Fruit fly (Drosophila melanogaster) whole organism, embryonic: ENCODE results near the gene RhoGAP100F.

Experiments
- Antp ChIP-seq: fragments of 200-800 bp; sonication (Bioruptor generic); optimal IDR thresholded peaks from 3 replicates; lab custom pipeline; 2016; ENCODE audit warnings: missing biosample characterization, missing genetic modification characterization
- Atf6 ChIP-seq: fragments of 200-800 bp; sonication (Bioruptor generic); IDR thresholded peaks from 2 replicates; pipeline ENCODE4 v1.3.6; 2022; ENCODE audit warnings: missing biosample characterization, missing genetic modification characterization
- BEAF-32 ChIP-seq: fragments of 200-800 bp; sonication (Bioruptor generic); optimal IDR thresholded peaks from 3 replicates; lab custom pipeline; 2017; ENCODE audit warnings: missing biosample characterization, missing genetic modification characterization, mild to moderate bottlenecking, moderate library complexity, missing genetic modification reagents
- CG10209 ChIP-seq: fragments of 200-800 bp; sonication (Bioruptor generic); optimal IDR thresholded peaks from 3 replicates; lab custom pipeline; 2017; ENCODE audit warnings: missing biosample characterization, mild to moderate bottlenecking, missing genetic modification characterization, missing genetic modification reagents
- CG1233 ChIP-seq: fragments of 200-800 bp; sonication (Bioruptor generic); optimal IDR thresholded peaks from 4 replicates; lab custom pipeline; 2018; ENCODE audit warnings: missing biosample characterization, mild to moderate bottlenecking, missing genetic modification characterization
- CG12769 ChIP-seq: fragments of 200-800 bp; sonication (Bioruptor generic); optimal IDR thresholded peaks from 2 replicates; lab custom pipeline; 2019; ENCODE audit warnings: missing biosample characterization, mild to moderate bottlenecking, missing genetic modification characterization, moderate library complexity
- CG12942 ChIP-seq: fragments of 200-800 bp; sonication (Bioruptor generic); optimal IDR thresholded peaks from 3 replicates; lab custom pipeline; 2016; ENCODE audit warnings: missing biosample characterization, missing genetic modification characterization
- CG13624 ChIP-seq: fragments of 200-800 bp; sonication (Bioruptor generic); optimal IDR thresholded peaks from 2 replicates; lab custom pipeline; 2016; ENCODE audit warnings: missing biosample characterization, missing genetic modification characterization
- CG14710 ChIP-seq: fragments of 200-800 bp; sonication (Bioruptor generic); optimal IDR thresholded peaks from 3 replicates; lab custom pipeline; 2019; ENCODE audit warnings: missing biosample characterization, mild to moderate bottlenecking, missing genetic modification characterization, moderate library complexity
- CG1529 ChIP-seq: fragments of 200-800 bp; sonication (Bioruptor generic); optimal IDR thresholded peaks from 3 replicates; lab custom pipeline; 2018; ENCODE audit warnings: missing biosample characterization, missing genetic modification characterization
- CG15479 ChIP-seq: fragments of 200-800 bp; sonication (Bioruptor generic); optimal IDR thresholded peaks from 3 replicates; lab custom pipeline; 2019; ENCODE audit warnings: missing biosample characterization, mild to moderate bottlenecking, missing genetic modification characterization, moderate library complexity
- CG15514 ChIP-seq: fragments of 200-800 bp; sonication (Bioruptor generic); optimal IDR thresholded peaks from 3 replicates; lab custom pipeline; 2017; ENCODE audit warnings: missing biosample characterization, missing genetic modification characterization, mild to moderate bottlenecking, moderate library complexity, missing genetic modification reagents
- CG16779 ChIP-seq: fragments of 200-800 bp; sonication (Bioruptor generic); IDR thresholded peaks from 2 replicates; pipeline ENCODE4 v1.3.6; 2022; ENCODE audit warnings: missing biosample characterization, missing genetic modification characterization
- CG17568 ChIP-seq: fragments of 200-800 bp; sonication (Bioruptor generic); optimal IDR thresholded peaks from 2 replicates; lab custom pipeline; 2018; ENCODE audit warnings: missing biosample characterization, mild to moderate bottlenecking, missing genetic modification characterization, moderate library complexity
- CG2129 ChIP-seq: fragments of 200-800 bp; sonication (Bioruptor generic); IDR thresholded peaks from 2 replicates; pipeline ENCODE4 v1.3.6; 2022; ENCODE audit warnings: missing biosample characterization, missing genetic modification characterization; ENCODE audit not compliant: partially characterized antibody
- CG2678 ChIP-seq: fragments of 200-800 bp; sonication (Bioruptor generic); optimal IDR thresholded peaks from 3 replicates; lab custom pipeline; 2019; ENCODE audit warnings: missing biosample characterization, mild to moderate bottlenecking, missing genetic modification characterization, moderate library complexity
- CG31224 ChIP-seq: fragments of 200-800 bp; sonication (Bioruptor generic); IDR thresholded peaks from 2 replicates; pipeline ENCODE4 v1.3.6; 2022; ENCODE audit warnings: missing biosample characterization, missing genetic modification characterization
- CG3995 ChIP-seq: fragments of 200-800 bp; sonication (Bioruptor generic); optimal IDR thresholded peaks from 3 replicates; lab custom pipeline; 2016; ENCODE audit warnings: missing biosample characterization, missing genetic modification characterization
- CG4730 ChIP-seq: fragments of 200-800 bp; sonication (Bioruptor generic); IDR thresholded peaks from 2 replicates; pipeline ENCODE4 v1.3.6; 2022; ENCODE audit warnings: missing biosample characterization, missing genetic modification characterization
- CG6175 ChIP-seq: fragments of 200-800 bp; sonication (Bioruptor generic); IDR thresholded peaks from 3 replicates; pipeline ENCODE4 v1.3.6; 2022; ENCODE audit warnings: missing biosample characterization, missing genetic modification characterization
- CG6654 ChIP-seq: fragments of 200-800 bp; sonication (Bioruptor generic); optimal IDR thresholded peaks from 2 replicates; lab custom pipeline; 2017; ENCODE audit warnings: missing biosample characterization, mild to moderate bottlenecking, missing genetic modification characterization
- CG7271 ChIP-seq: fragments of 200-800 bp; sonication (Bioruptor generic); optimal IDR thresholded peaks from 2 replicates; lab custom pipeline; 2018; ENCODE audit warnings: missing biosample characterization, mild to moderate bottlenecking, missing genetic modification characterization, moderate library complexity
- CG7786 ChIP-seq: fragments of 200-800 bp; sonication (Bioruptor generic); optimal IDR thresholded peaks from 2 replicates; lab custom pipeline; 2016; ENCODE audit warnings: missing biosample characterization, missing genetic modification characterization
- CG9876 ChIP-seq: fragments of 200-800 bp; sonication (Bioruptor generic); optimal IDR thresholded peaks from 2 replicates; lab custom pipeline; 2016; ENCODE audit warnings: missing biosample characterization, missing genetic modification characterization
- CTCF ChIP-seq: fragments of 200-800 bp; sonication (Bioruptor generic); optimal IDR thresholded peaks from 2 replicates; lab custom pipeline; 2017; ENCODE audit warnings: missing biosample characterization, mild to moderate bottlenecking, missing genetic modification characterization, moderate library complexity
- Dfd ChIP-seq, 2 experiments: fragments of >200 bp; optimal IDR thresholded peaks; 2 replicates each; lab custom pipeline; 2017; ENCODE audit warnings: missing biosample characterization in 2 of 2, missing genetic modification characterization in 2 of 2
- Fer3 ChIP-seq: fragments of 200-800 bp; sonication (Bioruptor generic); optimal IDR thresholded peaks from 2 replicates; lab custom pipeline; 2018; ENCODE audit warnings: missing biosample characterization, mild to moderate bottlenecking, missing genetic modification characterization, moderate library complexity
- H15 ChIP-seq: fragments of 200-800 bp; sonication (Bioruptor generic); IDR thresholded peaks from 3 replicates; pipeline ENCODE4 v1.3.6; 2022; ENCODE audit warnings: missing biosample characterization, missing genetic modification characterization
- HLHmδ ChIP-seq: fragments of 200-800 bp; sonication (Bioruptor generic); optimal IDR thresholded peaks from 2 replicates; lab custom pipeline; 2018; ENCODE audit warnings: missing biosample characterization, mild to moderate bottlenecking, missing genetic modification characterization, moderate library complexity
- MBD-R2 ChIP-seq: fragments of 200-800 bp; sonication (Bioruptor generic); IDR thresholded peaks from 2 replicates; pipeline ENCODE4 v1.3.6; 2022; ENCODE audit warnings: missing biosample characterization, missing genetic modification characterization
- NK7.1 ChIP-seq: fragments of 200-800 bp; sonication (Bioruptor generic); optimal IDR thresholded peaks from 3 replicates; lab custom pipeline; 2016; ENCODE audit warnings: missing biosample characterization, missing genetic modification characterization
- Neu2 ChIP-seq: fragments of 200-800 bp; sonication (Bioruptor generic); optimal IDR thresholded peaks from 3 replicates; lab custom pipeline; 2016; ENCODE audit warnings: missing biosample characterization, missing genetic modification characterization, borderline replicate concordance
- Sin3A ChIP-seq: fragments of >200 bp; optimal IDR thresholded peaks from 2 replicates; lab custom pipeline; 2018
- Sox100B ChIP-seq: fragments of 200-800 bp; sonication (Bioruptor generic); optimal IDR thresholded peaks from 3 replicates; lab custom pipeline; 2018; ENCODE audit warnings: missing biosample characterization, mild to moderate bottlenecking, missing genetic modification characterization
- Ssrp ChIP-seq: fragments of 200-800 bp; sonication (Bioruptor generic); optimal IDR thresholded peaks from 2 replicates; lab custom pipeline; 2018; ENCODE audit warnings: missing biosample characterization, mild to moderate bottlenecking, missing genetic modification characterization, moderate library complexity
- Vsx1 ChIP-seq: fragments of 200-800 bp; sonication (Bioruptor generic); optimal IDR thresholded peaks from 2 replicates; lab custom pipeline; 2017; ENCODE audit warnings: missing biosample characterization, mild to moderate bottlenecking, missing genetic modification characterization, missing genetic modification reagents
- ac ChIP-seq: fragments of 200-800 bp; sonication (Bioruptor generic); optimal IDR thresholded peaks from 3 replicates; lab custom pipeline; 2017; ENCODE audit warnings: missing biosample characterization, mild to moderate bottlenecking, missing genetic modification characterization
- bsh ChIP-seq, 2 experiments: fragments of 200-800 bp; sonication (Bioruptor generic); optimal IDR thresholded peaks; 2 replicates each; lab custom pipeline; 2017 to 2018; ENCODE audit warnings: mild to moderate bottlenecking in 2 of 2, missing biosample characterization in 2 of 2, missing genetic modification characterization in 2 of 2, moderate library complexity in 1 of 2
- btn ChIP-seq: fragments of 200-800 bp; sonication (Bioruptor generic); optimal IDR thresholded peaks from 2 replicates; lab custom pipeline; 2016; ENCODE audit warnings: missing biosample characterization, missing genetic modification characterization
- gce ChIP-seq: fragments of 200-800 bp; sonication (Bioruptor generic); IDR thresholded peaks from 3 replicates; pipeline ENCODE4 v1.3.6; 2022; ENCODE audit warnings: missing biosample characterization, missing genetic modification characterization
- gem ChIP-seq: fragments of 200-800 bp; sonication (Bioruptor generic); optimal IDR thresholded peaks from 2 replicates; lab custom pipeline; 2019; ENCODE audit warnings: missing biosample characterization, mild to moderate bottlenecking, missing genetic modification characterization, moderate library complexity
- hth ChIP-seq: fragments of >200 bp; optimal IDR thresholded peaks from 2 replicates; lab custom pipeline; 2017; ENCODE audit warnings: inconsistent platforms
- ind ChIP-seq: fragments of 200-800 bp; sonication (Bioruptor generic); optimal IDR thresholded peaks from 3 replicates; lab custom pipeline; 2016; ENCODE audit warnings: missing biosample characterization, missing genetic modification characterization
- klu ChIP-seq: fragments of 200-800 bp; sonication (Bioruptor generic); IDR thresholded peaks from 2 replicates; pipeline ENCODE4 v1.3.6; 2022; ENCODE audit warnings: missing biosample characterization, missing genetic modification characterization
- lbe ChIP-seq: fragments of 200-800 bp; sonication (Bioruptor generic); optimal IDR thresholded peaks from 2 replicates; lab custom pipeline; 2016; ENCODE audit warnings: missing biosample characterization, mild to moderate bottlenecking, missing genetic modification characterization
- phol ChIP-seq: fragments of 200-800 bp; sonication (Bioruptor generic); optimal IDR thresholded peaks from 3 replicates; lab custom pipeline; 2018; ENCODE audit warnings: missing biosample characterization, mild to moderate bottlenecking, missing genetic modification characterization, moderate library complexity
- sima ChIP-seq: fragments of 200-800 bp; sonication (Bioruptor generic); optimal IDR thresholded peaks from 2 replicates; lab custom pipeline; 2016; ENCODE audit warnings: missing biosample characterization, missing genetic modification characterization
- slp2 ChIP-seq: fragments of 200-800 bp; sonication (Bioruptor generic); optimal IDR thresholded peaks from 2 replicates; lab custom pipeline; 2016; ENCODE audit warnings: missing biosample characterization, missing genetic modification characterization
- tgo ChIP-seq: fragments of 200-800 bp; sonication (Bioruptor generic); IDR thresholded peaks from 3 replicates; pipeline ENCODE4 v1.3.6; 2022; ENCODE audit warnings: missing biosample characterization, missing genetic modification characterization
- vvl ChIP-seq: fragments of 200-800 bp; sonication (Bioruptor generic); IDR thresholded peaks from 2 replicates; pipeline ENCODE4 v1.3.6; 2022; ENCODE audit warnings: missing biosample characterization, missing genetic modification characterization

RhoGAP100F gene

DNA sequence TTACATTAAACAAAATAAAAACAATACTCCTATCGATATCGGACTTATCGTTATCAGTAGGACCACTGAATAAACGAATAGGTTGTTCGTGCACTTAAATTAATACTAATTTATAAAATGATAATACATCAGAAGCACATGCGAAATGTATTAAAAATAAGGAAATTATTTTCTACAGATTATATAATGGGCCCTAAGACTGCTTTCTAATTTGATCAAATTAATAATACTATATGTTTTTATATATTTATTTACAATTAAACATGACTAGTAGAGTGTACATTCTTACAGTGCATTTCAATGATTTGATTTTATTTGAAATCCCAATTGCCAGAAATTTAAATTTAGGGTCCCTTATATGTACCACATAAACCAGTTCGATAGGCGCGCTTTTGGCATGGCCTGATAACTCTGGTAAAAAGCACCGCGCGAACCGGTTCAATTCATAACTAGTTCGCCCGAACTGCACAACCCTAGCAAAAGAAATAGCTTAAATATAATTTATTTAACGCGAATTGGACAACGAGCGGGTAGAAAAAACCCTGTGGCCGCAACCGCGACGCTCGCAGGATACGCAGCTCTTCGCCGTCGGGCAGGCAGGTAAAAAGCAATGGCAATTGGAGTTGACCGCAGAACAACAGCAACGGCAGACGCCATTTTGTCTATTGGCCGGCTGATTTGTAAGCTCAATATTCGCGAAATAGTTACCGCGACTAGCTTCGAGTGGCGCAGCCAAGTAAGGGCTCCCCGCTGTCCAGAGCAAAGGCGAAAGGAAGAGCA lies 35.6 kb upstream of the RhoGAP100F start, which contains the start of the genes CG2126 and faf (continued):
- TF ChIP-seq CTCF (GFP tag; lab: Kevin White, UChicago) = no peak
- peak; percentile 56 for TF ChIP-seq CG7786
- no peak for TF ChIP-seq Neu2 (GFP tag; lab: Kevin White, UChicago)
- peak; percentile 63; the same call in 1 of the 2 replicates for TF ChIP-seq klu
- no peak for TF ChIP-seq CG17568 (GFP tag; lab: Kevin White, UChicago)
- peak; percentile 75 for TF ChIP-seq tgo (GFP tag; lab: Robert Waterston, UW)
- TF ChIP-seq lbe = peak; percentile 55
- no peak for TF ChIP-seq Vsx1 (GFP tag; lab: Kevin White, UChicago)
- TF ChIP-seq CG7271 (tag; lab: Kevin White, UChicago) = peak; percentile 46
- peak; percentile 42 for TF ChIP-seq NK7.1 (GFP tag; lab: Kevin White, UChicago)
- peak; percentile 12 for TF ChIP-seq CG9876 (GFP tag; lab: Kevin White, UChicago)
- TF ChIP-seq ind = peak; percentile 82
- peak; percentile 40; the same call in 1 of the 2 replicates for TF ChIP-seq Atf6 (GFP tag; lab: Robert Waterston, UW)
- no peak for TF ChIP-seq CG16779
- TF ChIP-seq CG3995 (GFP tag; lab: Kevin White, UChicago) = peak; percentile 39
- no peak for TF ChIP-seq Dfd (GFP tag; optimal IDR thresholded peaks at IDR 0.05; lab: Kevin White, UChicago)
- no peak for TF ChIP-seq HLHmδ (GFP tag; lab: Kevin White, UChicago)
- TF ChIP-seq CG12942 (GFP tag; lab: Kevin White, UChicago) = peak; percentile 83
- TF ChIP-seq H15 (GFP tag; lab: Robert Waterston, UW) = peak; percentile 55; the same call in 1 of the 3 replicates
- TF ChIP-seq Antp (GFP tag; lab: Kevin White, UChicago) = peak; percentile 58
- peak; percentile 45 for TF ChIP-seq CG1529 (GFP tag; lab: Kevin White, UChicago)
- no peak for TF ChIP-seq CG12769 (tag; lab: Kevin White, UChicago)
- peak; percentile 51; the same call in 1 of the 2 replicates for TF ChIP-seq CG31224
- TF ChIP-seq gce (GFP tag; lab: Robert Waterston, UW) = no peak
- peak; percentile 37 for TF ChIP-seq CG13624
- TF ChIP-seq CG2129 (GFP tag; lab: Robert Waterston, UW) = peak; percentile 16; the same call in 1 of the 2 replicates
- TF ChIP-seq Fer3 (tag; lab: Kevin White, UChicago) = peak; percentile 74
- peak; percentile 62 for TF ChIP-seq BEAF-32 (GFP tag; lab: Kevin White, UChicago)
- peak; percentile 1 for TF ChIP-seq slp2 (GFP tag; lab: Kevin White, UChicago)
- no peak for TF ChIP-seq hth
- no peak for TF ChIP-seq CG15479 (GFP tag; lab: Kevin White, UChicago)
- peak; percentile 88 for TF ChIP-seq CG2678 (tag; lab: Kevin White, UChicago)
- peak; percentile 29 for TF ChIP-seq MBD-R2
- peak; percentile 78 for TF ChIP-seq Sox100B (GFP tag; lab: Kevin White, UChicago)
- 0 out of 3 replicates have a peak, but pooled peaks have one; percentile 50 for TF ChIP-seq CG6175 (GFP tag; lab: Robert Waterston, UW)
- peak; percentile 80 for TF ChIP-seq Ssrp (tag; lab: Kevin White, UChicago)
- TF ChIP-seq btn (GFP tag; lab: Kevin White, UChicago) = no peak
- peak; percentile 52; the same call in 1 of the 2 replicates for TF ChIP-seq CG4730
- peak; percentile 90 for TF ChIP-seq phol (tag; lab: Kevin White, UChicago)
- peak; percentile 73 for TF ChIP-seq CG10209
- TF ChIP-seq vvl = peak; percentile 85
- peak; percentile 17 for TF ChIP-seq Sin3A (lab: Kevin White, UChicago)
- peak; percentile 91 for TF ChIP-seq gem
- peak; percentile 71 for TF ChIP-seq CG1233
- peak; percentile 99 for TF ChIP-seq CG15514 (GFP tag; lab: Kevin White, UChicago)
- peak; percentile 15 to 79 for TF ChIP-seq bsh (GFP tag; optimal IDR thresholded peaks at IDR 0.05; lab: Kevin White, UChicago)
- TF ChIP-seq ac (GFP tag; lab: Kevin White, UChicago) = no peak
- peak; percentile 29 for TF ChIP-seq CG6654 (GFP tag; lab: Kevin White, UChicago)
- TF ChIP-seq CG14710 = peak; percentile 86
- TF ChIP-seq sima (GFP tag; lab: Kevin White, UChicago) = no peak
